Worm (Caenorhabditis elegans): ENCODE measurements around the gene skr-4.
"Not testable (repeated sequence)": the region's sequence is repeated elsewhere in the genome, so short reads cannot be mapped to it uniquely, and the experiment has no call there.

The skr-4 gene

ce11 chrV:19949721-19950120, 25.7 kb downstream of the skr-4 start, which contains the start of gene Y60A3A.8:
Gene Y60A3A.8, plus strand, starts transcription at chrV:19949978.
- not testable (repeated sequence) for TF ChIP-seq unc-62 (GFP tag; optimal IDR thresholded peaks at IDR 0.05)

DNA sequence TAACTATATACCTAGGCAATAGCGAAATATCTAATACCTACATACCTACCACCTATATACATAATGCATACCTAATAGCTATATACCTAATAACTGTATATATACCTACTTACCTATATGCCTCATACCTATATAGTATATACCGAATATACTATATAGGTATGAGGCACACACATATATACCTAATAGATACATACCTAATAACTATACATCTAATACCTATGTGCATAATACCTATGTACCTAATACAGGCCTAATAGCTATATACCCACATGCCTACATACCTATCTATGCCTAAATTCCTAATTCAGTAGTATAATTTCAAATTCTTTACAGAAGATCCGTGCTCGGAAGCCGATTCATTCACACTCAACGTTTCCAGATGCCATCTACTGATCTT, 30.5 kb downstream of the skr-4 start:
- TF ChIP-seq unc-62 (GFP tag; optimal IDR thresholded peaks at IDR 0.05), result no peak

ce11 chrV:19955171-19955570, 31.1 kb downstream of the skr-4 start, which contains the start of gene abhd-3.1:
Gene abhd-3.1, plus strand, starts transcription at chrV:19955488.
- no peak for TF ChIP-seq unc-62 (GFP tag; optimal IDR thresholded peaks at IDR 0.05)

DNA sequence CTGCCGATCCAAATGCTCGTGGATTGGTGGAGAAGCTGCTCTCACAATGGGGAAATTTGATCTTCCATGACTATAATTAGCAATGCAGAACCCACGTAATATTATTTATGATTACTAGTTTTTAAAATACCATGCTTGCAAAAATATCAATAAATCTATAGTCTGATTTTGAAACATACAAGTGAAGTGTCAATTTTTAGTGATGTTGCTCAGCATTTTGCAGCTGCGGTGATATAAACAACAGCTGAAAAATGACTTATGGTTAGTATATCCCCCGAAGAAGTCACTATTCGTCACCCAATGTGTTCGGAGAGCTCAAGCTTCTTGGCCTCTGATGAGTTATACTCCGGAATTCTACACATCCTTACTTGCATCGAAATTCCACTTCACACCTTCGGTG, 34.7 kb downstream of the skr-4 start, which contains the start of gene srh-172:
srh-172 (plus strand) TSS at position 301 of the 400 bp plus-strand sequence.
- no peak for TF ChIP-seq unc-62 (GFP tag; optimal IDR thresholded peaks at IDR 0.05)

DNA sequence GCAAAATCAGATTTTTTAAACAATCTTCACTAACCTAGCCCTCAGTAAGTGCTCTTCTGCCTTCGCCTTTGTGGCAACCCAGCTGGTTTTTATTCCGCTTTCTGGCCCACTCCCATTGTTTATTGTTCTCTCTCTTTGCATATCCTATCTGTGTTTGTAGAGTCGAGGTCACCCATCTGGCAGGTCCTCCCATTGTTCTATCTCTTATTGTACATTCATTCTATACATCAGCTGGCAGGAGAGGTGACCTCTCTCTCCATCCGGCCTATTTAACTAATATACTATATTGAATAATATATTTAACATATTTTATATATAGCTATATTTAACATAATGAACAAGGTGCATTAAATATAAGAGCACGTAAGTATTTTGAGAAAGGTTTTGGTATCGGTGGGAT, 37.9 kb downstream of the skr-4 start:
- no peak for TF ChIP-seq unc-62 (GFP tag; optimal IDR thresholded peaks at IDR 0.05)

DNA sequence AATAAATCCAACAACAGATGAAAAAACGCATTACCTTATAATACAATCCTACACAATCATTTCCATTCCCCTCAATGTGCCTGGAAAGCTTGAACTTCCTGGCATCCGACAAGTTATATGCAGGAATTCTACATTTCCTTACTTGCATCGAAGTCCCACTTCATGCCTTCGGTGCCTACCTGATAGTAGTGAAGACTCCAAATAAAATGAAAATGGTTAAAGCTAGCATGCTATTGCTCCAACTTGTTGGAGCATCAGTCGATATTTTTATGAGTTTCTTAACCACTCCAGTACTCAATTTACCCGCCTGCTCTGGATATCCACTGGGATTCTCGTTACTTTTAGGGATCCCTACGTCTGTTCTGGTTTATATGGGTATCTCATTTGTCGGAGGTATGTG, 41.6 kb downstream of the skr-4 start, which contains the start of gene srh-171:
srh-171 (plus strand) TSS at position 75 of the 400 bp plus-strand sequence.
- no peak for TF ChIP-seq unc-62 (GFP tag; optimal IDR thresholded peaks at IDR 0.05)

DNA sequence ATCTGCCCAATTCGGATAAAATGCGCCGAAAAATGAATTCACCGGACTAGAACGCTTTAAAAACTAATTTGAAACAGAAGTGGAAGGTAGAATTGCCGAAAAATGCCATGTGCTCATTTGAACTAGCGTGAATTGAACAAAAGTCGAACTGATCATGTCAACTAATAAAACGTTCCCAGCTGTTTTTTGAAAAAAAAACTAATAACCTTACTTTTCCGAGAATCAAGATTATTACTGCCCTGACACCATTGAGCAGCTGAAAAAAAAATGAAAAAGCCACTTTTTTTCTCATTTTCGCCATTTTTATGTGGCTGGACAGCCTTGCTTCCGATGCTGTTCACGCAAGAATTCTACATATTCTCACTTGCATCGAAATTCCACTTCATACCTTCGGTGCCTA, 49.0 kb downstream of the skr-4 start, which contains the start of gene srh-173:
srh-173 (plus strand) TSS at position 301 of the 400 bp plus-strand sequence.
- no peak for TF ChIP-seq unc-62 (GFP tag; optimal IDR thresholded peaks at IDR 0.05)
